Worm (Caenorhabditis elegans) whole organism, midembryonic: Measurements from ENCODE around the gene C34D10.5.

ENCODE experiments used
- T22C8.4 ChIP-seq: fragments of 200-800 bp; sonication (Bioruptor generic); IDR thresholded peaks from 2 replicates; pipeline ENCODE4 v1.3.6; 2022; ENCODE audit warnings: missing genetic modification characterization, missing compliant biosample characterization
- flt-1 ChIP-seq: fragments of 200-800 bp; sonication (Bioruptor generic); IDR thresholded peaks from 2 replicates; pipeline ENCODE4 v1.3.6; 2022; ENCODE audit warnings: missing genetic modification characterization, missing compliant biosample characterization
- tab-1 ChIP-seq: fragments of 200-800 bp; sonication (Bioruptor generic); IDR thresholded peaks from 2 replicates; pipeline ENCODE4 v1.3.6; 2022; ENCODE audit warnings: missing genetic modification characterization, missing compliant biosample characterization
- ztf-23 ChIP-seq: fragments of 200-800 bp; sonication (Bioruptor generic); IDR thresholded peaks from 2 replicates; pipeline ENCODE4 v1.3.6; 2022; ENCODE audit warnings: missing genetic modification reagents, missing genetic modification characterization, missing compliant biosample characterization
- ztf-29 ChIP-seq: fragments of 200-800 bp; sonication (Bioruptor generic); IDR thresholded peaks from 2 replicates; pipeline ENCODE4 v1.3.6; 2022; ENCODE audit warnings: missing genetic modification reagents, missing genetic modification characterization, missing compliant biosample characterization

DNA sequence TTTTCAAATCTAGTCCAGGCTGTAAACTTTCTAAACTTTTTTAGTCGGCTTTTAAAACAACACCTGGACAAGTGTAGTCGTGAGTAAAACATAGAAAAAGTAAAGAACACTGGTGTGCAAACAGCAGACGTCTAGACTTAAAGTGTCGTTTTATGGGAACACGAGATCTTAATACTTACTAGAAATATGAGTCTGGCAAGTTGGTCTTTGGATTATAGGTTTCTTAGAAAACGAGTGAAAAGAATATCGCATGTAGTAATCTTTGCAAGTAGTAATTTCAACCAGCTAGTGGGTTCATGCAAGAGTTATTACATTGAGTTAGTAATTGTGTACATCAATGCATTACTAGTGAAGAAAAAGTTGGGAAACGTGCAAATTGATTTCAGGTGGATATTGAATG is 40.4 kb upstream of the C34D10.5 start:
- TF ChIP-seq flt-1 (GFP tag; lab: Robert Waterston, UW) (no peak), T22C8.4 (no peak), tab-1 (GFP tag; lab: Robert Waterston, UW) (no peak), ztf-23 (GFP tag; lab: Robert Waterston, UW) (no peak), ztf-29 (GFP tag; lab: Robert Waterston, UW) (no peak)
